Worm (Caenorhabditis elegans) whole organism, late embryonic: ENCODE data around the gene eif-1.

Source experiments
- C08G9.2 ChIP-seq: sonication (generic microtip); optimal IDR thresholded peaks from 2 replicates; lab custom pipeline; 2016; ENCODE audit warnings: mild to moderate bottlenecking, missing genetic modification characterization, moderate library complexity, missing compliant biosample characterization
- C38D4.7 ChIP-seq: fragments of 200-800 bp; sonication (Bioruptor generic); optimal IDR thresholded peaks from 2 replicates; lab custom pipeline; 2018; ENCODE audit warnings: mild to moderate bottlenecking, missing genetic modification characterization, moderate library complexity, missing compliant biosample characterization
- K09A11.1 ChIP-seq: sonication (generic microtip); optimal IDR thresholded peaks from 2 replicates; lab custom pipeline; 2017; ENCODE audit warnings: antibody characterized with exemption, mild to moderate bottlenecking, missing genetic modification characterization, missing compliant biosample characterization; ENCODE audit not compliant: insufficient read depth
- T23F11.4 ChIP-seq: fragments of 200-800 bp; sonication (Bioruptor generic); optimal IDR thresholded peaks from 2 replicates; lab custom pipeline; 2018; ENCODE audit warnings: mild to moderate bottlenecking, missing genetic modification characterization, missing compliant biosample characterization
- ahr-1 ChIP-seq: sonication (generic microtip); optimal IDR thresholded peaks from 2 replicates; lab custom pipeline; 2016; ENCODE audit warnings: missing genetic modification characterization, missing compliant biosample characterization
- ceh-18 ChIP-seq: sonication (generic microtip); optimal IDR thresholded peaks from 2 replicates; lab custom pipeline; 2016; ENCODE audit warnings: missing genetic modification characterization, missing compliant biosample characterization
- ceh-2 ChIP-seq: sonication (generic microtip); optimal IDR thresholded peaks from 2 replicates; lab custom pipeline; 2016; ENCODE audit warnings: missing genotype, missing genetic modification characterization, missing compliant biosample characterization
- ceh-24 ChIP-seq: sonication (generic microtip); optimal IDR thresholded peaks from 2 replicates; lab custom pipeline; 2016; ENCODE audit warnings: mild to moderate bottlenecking, missing genetic modification characterization, missing compliant biosample characterization
- ceh-30 ChIP-seq: fragments of 150-350 bp; optimal IDR thresholded peaks from 2 replicates; lab custom pipeline; 2014; ENCODE audit warnings: missing biosample characterization, missing genetic modification characterization
- ceh-31 ChIP-seq: sonication (generic microtip); optimal IDR thresholded peaks from 2 replicates; lab custom pipeline; 2016; ENCODE audit warnings: missing genetic modification characterization, missing compliant biosample characterization
- ceh-34 ChIP-seq: sonication (generic microtip); optimal IDR thresholded peaks from 2 replicates; lab custom pipeline; 2016; ENCODE audit warnings: mild to moderate bottlenecking, missing genetic modification characterization, missing compliant biosample characterization
- ceh-45 ChIP-seq: fragments of 200-800 bp; sonication (Bioruptor generic); IDR thresholded peaks from 2 replicates; pipeline ENCODE4 v1.3.6; 2022; ENCODE audit warnings: missing genetic modification reagents, missing genetic modification characterization, missing compliant biosample characterization
- ceh-6 ChIP-seq: fragments of 200-800 bp; sonication (Bioruptor generic); optimal IDR thresholded peaks from 2 replicates; lab custom pipeline; 2018; ENCODE audit warnings: mild to moderate bottlenecking, missing genetic modification characterization, missing compliant biosample characterization
- ceh-9 ChIP-seq: sonication (generic microtip); optimal IDR thresholded peaks from 2 replicates; lab custom pipeline; 2016; ENCODE audit warnings: mild to moderate bottlenecking, missing genetic modification characterization, inconsistent platforms, missing compliant biosample characterization
- dmd-4 ChIP-seq: sonication (generic microtip); optimal IDR thresholded peaks from 2 replicates; lab custom pipeline; 2016; ENCODE audit warnings: borderline replicate concordance, missing genetic modification characterization, missing compliant biosample characterization
- elt-2 ChIP-seq: sonication (generic microtip); optimal IDR thresholded peaks from 2 replicates; lab custom pipeline; 2016; ENCODE audit warnings: missing genetic modification reagents, missing genetic modification characterization, missing compliant biosample characterization
- ets-4 ChIP-seq: sonication (generic microtip); optimal IDR thresholded peaks from 2 replicates; lab custom pipeline; 2016; ENCODE audit warnings: missing genetic modification characterization, missing compliant biosample characterization
- eyg-1 ChIP-seq: sonication (generic microtip); optimal IDR thresholded peaks from 2 replicates; lab custom pipeline; 2016; ENCODE audit warnings: missing genotype, missing genetic modification characterization, missing compliant biosample characterization
- fkh-10 ChIP-seq: fragments of 150-350 bp; optimal IDR thresholded peaks from 2 replicates; lab custom pipeline; 2014; ENCODE audit warnings: missing biosample characterization, missing genetic modification reagents, missing genetic modification characterization
- fkh-6 ChIP-seq: sonication (generic microtip); optimal IDR thresholded peaks from 2 replicates; lab custom pipeline; 2016; ENCODE audit warnings: missing genetic modification characterization, missing compliant biosample characterization
- hlh-15 ChIP-seq: sonication (generic microtip); optimal IDR thresholded peaks from 2 replicates; lab custom pipeline; 2016; ENCODE audit warnings: missing genetic modification characterization, missing compliant biosample characterization
- hlh-30 ChIP-seq: sonication (generic microtip); optimal IDR thresholded peaks from 2 replicates; lab custom pipeline; 2017; ENCODE audit warnings: antibody characterized with exemption, missing genetic modification characterization, missing compliant biosample characterization; ENCODE audit not compliant: insufficient read depth
- lim-6 ChIP-seq: sonication (generic microtip); optimal IDR thresholded peaks from 2 replicates; lab custom pipeline; 2016; ENCODE audit warnings: missing genetic modification characterization, missing compliant biosample characterization
- lin-11 ChIP-seq: fragments of 200-800 bp; sonication (Bioruptor generic); optimal IDR thresholded peaks from 2 replicates; lab custom pipeline; 2018; ENCODE audit warnings: mild to moderate bottlenecking, missing genetic modification characterization, missing compliant biosample characterization
- madf-2 ChIP-seq: sonication (generic microtip); optimal IDR thresholded peaks from 2 replicates; lab custom pipeline; 2017; ENCODE audit warnings: missing genetic modification characterization, missing compliant biosample characterization
- mec-3 ChIP-seq: sonication (generic microtip); optimal IDR thresholded peaks from 2 replicates; lab custom pipeline; 2016; ENCODE audit warnings: borderline replicate concordance, missing genetic modification characterization, missing compliant biosample characterization
- nfya-1 ChIP-seq: sonication (generic microtip); optimal IDR thresholded peaks from 2 replicates; lab custom pipeline; 2017; ENCODE audit warnings: missing genetic modification characterization, mild to moderate bottlenecking, missing compliant biosample characterization, antibody characterized with exemption, moderate library complexity
- nhr-232 ChIP-seq: sonication (generic microtip); optimal IDR thresholded peaks from 2 replicates; lab custom pipeline; 2016; ENCODE audit warnings: missing genetic modification characterization, missing compliant biosample characterization
- npax-4 ChIP-seq: sonication (generic microtip); optimal IDR thresholded peaks from 2 replicates; lab custom pipeline; 2016; ENCODE audit warnings: missing genetic modification characterization, missing compliant biosample characterization
- pag-3 ChIP-seq: sonication (generic microtip); optimal IDR thresholded peaks from 2 replicates; lab custom pipeline; 2016; ENCODE audit warnings: missing compliant biosample characterization, missing genetic modification characterization, borderline replicate concordance
- pat-9 ChIP-seq: fragments of 200-800 bp; sonication (Bioruptor generic); optimal IDR thresholded peaks from 2 replicates; lab custom pipeline; 2018; ENCODE audit warnings: mild to moderate bottlenecking, missing genetic modification characterization, moderate library complexity, missing compliant biosample characterization
- pax-1 ChIP-seq: fragments of 150-350 bp; optimal IDR thresholded peaks from 2 replicates; lab custom pipeline; 2014; ENCODE audit warnings: missing biosample characterization, missing genetic modification characterization
- pha-4 ChIP-seq: fragments of 150-350 bp; optimal IDR thresholded peaks from 2 replicates; lab custom pipeline; 2018; ENCODE audit warnings: missing biosample characterization, missing genetic modification reagents, missing genetic modification characterization
- pros-1 ChIP-seq: fragments of 150-350 bp; optimal IDR thresholded peaks from 2 replicates; lab custom pipeline; 2014; ENCODE audit warnings: missing biosample characterization, missing genetic modification reagents, missing genetic modification characterization
- ref-2 ChIP-seq: sonication (generic microtip); optimal IDR thresholded peaks from 2 replicates; lab custom pipeline; 2016; ENCODE audit warnings: missing genetic modification characterization, missing compliant biosample characterization
- rnt-1 ChIP-seq: sonication (generic microtip); optimal IDR thresholded peaks from 2 replicates; lab custom pipeline; 2016; ENCODE audit warnings: missing genetic modification characterization, missing compliant biosample characterization
- sox-2 ChIP-seq: fragments of 200-800 bp; sonication (Bioruptor generic); IDR thresholded peaks from 2 replicates; pipeline ENCODE4 v1.3.6; 2022; ENCODE audit warnings: missing genetic modification reagents, missing genetic modification characterization, missing compliant biosample characterization
- sox-4 ChIP-seq: sonication (generic microtip); optimal IDR thresholded peaks from 2 replicates; lab custom pipeline; 2017; ENCODE audit warnings: mild to moderate bottlenecking, missing genetic modification characterization, inconsistent platforms, missing compliant biosample characterization
- tbx-2 ChIP-seq: sonication (generic microtip); optimal IDR thresholded peaks from 2 replicates; lab custom pipeline; 2016; ENCODE audit warnings: missing genetic modification characterization, missing compliant biosample characterization
- tbx-7 ChIP-seq: sonication (generic microtip); optimal IDR thresholded peaks from 2 replicates; lab custom pipeline; 2016; ENCODE audit warnings: missing genotype, missing genetic modification characterization, missing compliant biosample characterization
- ttx-3 ChIP-seq: sonication (generic microtip); optimal IDR thresholded peaks from 2 replicates; lab custom pipeline; 2016; ENCODE audit warnings: missing genetic modification reagents, missing genetic modification characterization, missing compliant biosample characterization
- unc-3 ChIP-seq, 2 experiments: fragments of 200-800 bp in 1 of 2; sonication (Bioruptor generic) in 1 of 2; sonication (generic microtip) in 1 of 2; conservative IDR thresholded peaks in 1 of 2; optimal IDR thresholded peaks in 1 of 2; 2 replicates each; pipeline versions ENCODE4 v1.3.6 to Lab custom; 2016 to 2022; ENCODE audit warnings: missing compliant biosample characterization in 2 of 2, missing genetic modification characterization in 2 of 2, missing genetic modification reagents in 1 of 2
- unc-55 ChIP-seq: sonication (generic microtip); optimal IDR thresholded peaks from 2 replicates; lab custom pipeline; 2017; ENCODE audit warnings: missing biosample characterization, missing genetic modification reagents, missing genetic modification characterization
- zip-5 ChIP-seq: sonication (generic microtip); optimal IDR thresholded peaks from 2 replicates; lab custom pipeline; 2016; ENCODE audit warnings: missing genetic modification characterization, missing compliant biosample characterization
- ztf-16 ChIP-seq: sonication (generic microtip); optimal IDR thresholded peaks from 2 replicates; lab custom pipeline; 2017; ENCODE audit warnings: missing genetic modification characterization, missing compliant biosample characterization

eif-1 gene

DNA sequence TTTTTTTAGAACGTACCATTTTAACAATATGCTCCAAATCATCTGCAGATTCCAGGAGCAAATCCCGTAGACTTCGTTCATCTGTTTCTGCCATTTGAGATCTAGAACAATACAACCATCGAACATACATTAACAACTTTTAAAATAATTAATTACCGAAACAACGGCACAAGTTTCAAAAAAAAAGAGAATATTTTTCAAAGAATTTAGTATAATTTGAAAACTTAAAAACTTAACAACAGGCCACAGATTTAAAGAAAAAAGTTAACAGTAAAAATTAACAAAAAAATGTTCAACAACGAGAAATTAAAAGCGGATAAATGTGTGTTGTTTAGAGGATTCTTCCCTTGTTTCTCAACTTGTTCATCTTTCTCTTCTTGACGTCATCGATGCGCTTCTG lies 49.5 kb downstream of the eif-1 start, which contains the start of gene mdt-4:
mdt-4 (minus strand) TSS at position 101 of the 400 bp plus-strand sequence.
- TF ChIP-seq npax-4 = no peak
- no peak for TF ChIP-seq hlh-30 (tag; lab: Kevin White, UChicago)
- TF ChIP-seq ceh-24 (tag; lab: Kevin White, UChicago) = no peak
- TF ChIP-seq nfya-1 (tag; lab: Kevin White, UChicago) = no peak

DNA sequence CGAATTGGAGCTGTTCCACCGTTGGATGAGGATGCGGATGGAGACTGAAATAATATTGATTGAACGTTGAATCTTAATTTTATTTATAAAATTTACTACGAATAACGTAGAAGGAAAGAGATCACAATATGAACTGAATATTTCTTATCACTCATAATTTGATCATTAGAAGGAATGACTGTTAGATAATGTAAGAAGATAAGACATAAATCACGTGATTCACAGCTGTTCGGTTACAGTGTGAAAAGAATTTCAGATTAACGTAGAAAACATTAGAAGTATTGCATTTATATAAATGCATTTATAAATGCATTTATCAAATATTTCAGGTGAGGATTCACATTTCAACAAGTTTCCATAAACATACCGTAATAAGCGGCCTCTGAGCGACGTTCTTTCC lies 50.6 kb downstream of the eif-1 start:
- TF ChIP-seq nfya-1 (tag; lab: Kevin White, UChicago) = no peak
- no peak for TF ChIP-seq ceh-31
- TF ChIP-seq pag-3 (tag; lab: Kevin White, UChicago) = no peak
- no peak for TF ChIP-seq hlh-15
- no peak for TF ChIP-seq pha-4 (tag; lab: Kevin White, UChicago)
- TF ChIP-seq ceh-6 (GFP tag; lab: Kevin White, UChicago) = no peak
- no peak for TF ChIP-seq unc-3 (GFP tag; conservative IDR thresholded peaks at IDR 0.05; lab: Robert Waterston, UW)
- no peak for TF ChIP-seq unc-3 (tag; optimal IDR thresholded peaks at IDR 0.05; lab: Kevin White, UChicago)
- TF ChIP-seq ceh-2 (tag; lab: Kevin White, UChicago) = no peak
- no peak for TF ChIP-seq pax-1 (tag; lab: Kevin White, UChicago)
- TF ChIP-seq hlh-30 (tag; lab: Kevin White, UChicago) = peak; percentile 16
- TF ChIP-seq elt-2 (tag; lab: Kevin White, UChicago) = peak; percentile 70
- no peak for TF ChIP-seq fkh-10
- no peak for TF ChIP-seq tbx-2
- no peak for TF ChIP-seq ceh-24 (tag; lab: Kevin White, UChicago)
- no peak for TF ChIP-seq mec-3 (tag; lab: Kevin White, UChicago)
- no peak for TF ChIP-seq madf-2 (tag; lab: Kevin White, UChicago)
- TF ChIP-seq tbx-7 (tag; lab: Kevin White, UChicago) = no peak
- TF ChIP-seq, all 69 proteins: peak for 2

DNA sequence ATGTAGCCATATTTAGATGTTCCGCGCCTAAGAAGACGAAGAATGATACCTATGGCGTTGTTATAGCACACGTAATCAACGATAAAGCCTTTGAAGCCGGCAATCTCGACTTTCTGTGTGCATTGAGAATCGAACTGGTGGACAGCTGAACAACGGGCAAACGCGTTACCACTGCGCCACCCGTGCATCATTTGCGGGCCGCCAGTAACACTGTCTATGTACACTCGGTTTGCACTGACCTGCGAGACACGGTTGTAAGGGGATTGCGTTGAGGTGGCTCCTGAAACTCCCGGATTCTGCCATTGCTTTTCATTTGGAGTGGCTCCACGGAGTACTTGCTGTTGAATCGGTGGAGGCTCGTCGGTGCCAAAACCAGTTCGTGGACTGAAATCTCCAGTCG lies 51.0 kb downstream of the eif-1 start:
- TF ChIP-seq T23F11.4 (GFP tag; lab: Kevin White, UChicago) = peak; percentile 82
- peak; percentile 40 for TF ChIP-seq ttx-3 (tag; lab: Kevin White, UChicago)
- TF ChIP-seq nhr-232 = peak; percentile 56
- TF ChIP-seq rnt-1 (tag; lab: Kevin White, UChicago) = peak; percentile 12
- TF ChIP-seq C38D4.7 (GFP tag; lab: Kevin White, UChicago) = peak; percentile 76
- TF ChIP-seq sox-2 (GFP tag; lab: Robert Waterston, UW) = peak; percentile 63
- TF ChIP-seq lin-11 (tag; lab: Kevin White, UChicago) = peak; percentile 58
- no peak for TF ChIP-seq npax-4
- TF ChIP-seq mec-3 (tag; lab: Kevin White, UChicago) = peak; percentile 59
- TF ChIP-seq madf-2 (tag; lab: Kevin White, UChicago) = peak; percentile 74
- TF ChIP-seq hlh-30 (tag; lab: Kevin White, UChicago) = peak; percentile 6
- no peak for TF ChIP-seq ceh-9 (tag; lab: Kevin White, UChicago)
- TF ChIP-seq pag-3 (tag; lab: Kevin White, UChicago) = no peak
- TF ChIP-seq ceh-34 (tag; lab: Kevin White, UChicago) = peak; percentile 49
- peak; percentile 87 for TF ChIP-seq elt-2 (tag; lab: Kevin White, UChicago)
- peak; percentile 60 for TF ChIP-seq K09A11.1 (tag; lab: Kevin White, UChicago)
- peak; percentile 33; the same call in 1 of the 2 replicates for TF ChIP-seq unc-3 (GFP tag; conservative IDR thresholded peaks at IDR 0.05; lab: Robert Waterston, UW)
- TF ChIP-seq unc-3 (tag; optimal IDR thresholded peaks at IDR 0.05; lab: Kevin White, UChicago) = peak; percentile 28
- peak; percentile 64 for TF ChIP-seq ceh-18
- TF ChIP-seq unc-55 (GFP tag; lab: Kevin White, UChicago) = no peak
- TF ChIP-seq ceh-45 (GFP tag; lab: Robert Waterston, UW) = no peak
- TF ChIP-seq C08G9.2 (tag; lab: Kevin White, UChicago) = peak; percentile 43
- no peak for TF ChIP-seq pros-1 (tag; lab: Kevin White, UChicago)
- TF ChIP-seq fkh-6 (tag; lab: Kevin White, UChicago) = peak; percentile 69
- no peak for TF ChIP-seq eyg-1 (tag; lab: Kevin White, UChicago)
- no peak for TF ChIP-seq fkh-10
- peak; percentile 73 for TF ChIP-seq ref-2 (tag; lab: Kevin White, UChicago)
- TF ChIP-seq pat-9 (tag; lab: Kevin White, UChicago) = peak; percentile 78
- peak; percentile 68 for TF ChIP-seq ztf-16 (tag; lab: Kevin White, UChicago)
- no peak for TF ChIP-seq ceh-30 (tag; lab: Kevin White, UChicago)
- TF ChIP-seq ceh-24 (tag; lab: Kevin White, UChicago) = no peak
- TF ChIP-seq ahr-1 (tag; lab: Kevin White, UChicago) = no peak
- TF ChIP-seq sox-4 (tag; lab: Kevin White, UChicago) = peak; percentile 43
- TF ChIP-seq dmd-4 (tag; lab: Kevin White, UChicago) = no peak
- no peak for TF ChIP-seq lim-6
- TF ChIP-seq zip-5 (tag; lab: Kevin White, UChicago) = peak; percentile 30
- TF ChIP-seq tbx-7 (tag; lab: Kevin White, UChicago) = no peak
- no peak for TF ChIP-seq ets-4 (tag; lab: Kevin White, UChicago)
